Worm (Caenorhabditis elegans): ENCODE data around the gene K08E5.6.

DNA sequence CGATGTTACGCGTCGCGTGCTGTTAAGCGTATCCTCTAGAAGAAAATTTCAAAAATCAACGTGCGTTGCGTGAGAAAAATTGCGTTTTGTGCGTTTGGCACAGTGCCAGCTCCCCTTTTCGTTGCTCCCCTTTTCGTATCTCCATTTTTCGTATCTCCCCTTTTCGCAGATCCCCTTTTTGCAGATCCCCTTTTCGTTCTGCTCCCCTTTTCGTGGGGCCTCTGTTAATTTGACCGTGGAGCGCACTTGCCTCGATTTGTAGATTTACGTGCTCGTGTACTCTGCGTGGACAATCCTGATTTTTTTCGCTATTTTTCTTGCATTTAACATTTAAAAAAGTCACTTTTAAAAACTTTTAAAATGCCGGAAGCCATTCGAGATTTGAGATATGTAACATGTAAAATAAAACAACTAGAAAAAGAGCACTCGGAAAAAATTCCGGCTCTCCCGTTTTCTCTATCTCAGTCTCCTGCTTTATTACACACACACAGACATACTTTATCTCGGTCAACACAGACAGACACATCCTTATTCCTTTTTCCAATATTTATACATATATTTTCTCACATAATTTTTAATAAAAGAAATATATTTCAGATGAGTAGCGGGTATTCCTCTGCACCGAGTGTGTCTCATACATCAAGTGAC, 17.1 kb upstream of the K08E5.6 start, which contains the start of gene ttll-4:
- TF ChIP-seq hmg-1.2 (GFP tag; IDR thresholded peaks at IDR 0.05), result no peak; the same call in 1 of the 2 replicates
- peak in 1 of 3 experiments; percentile 31 for TF ChIP-seq lin-35 (GFP tag; optimal IDR thresholded peaks at IDR 0.05)
- no peak for TF ChIP-seq ama-1 (optimal IDR thresholded peaks at IDR 0.05)
- no peak for TF ChIP-seq ama-1 (GFP tag; optimal IDR thresholded peaks at IDR 0.05)
- peak; percentile 19 for TF ChIP-seq snpc-4 (GFP tag; optimal IDR thresholded peaks at IDR 0.05)
- no peak for TF ChIP-seq snpc-4 (tag; optimal IDR thresholded peaks at IDR 0.05)
- no peak for TF ChIP-seq hlh-26 (GFP tag; conservative IDR thresholded peaks at IDR 0.05)
- TF ChIP-seq ceh-91 (GFP tag; IDR thresholded peaks at IDR 0.05), result peak; percentile 46; the same call in 1 of the 2 replicates
- no peak for TF ChIP-seq tbx-9 (tag; optimal IDR thresholded peaks at IDR 0.05; ENCODE audit: borderline replicate concordance)
